Worm (Caenorhabditis elegans) whole organism, L1 larva: ENCODE data around the gene bcl-7.

Experiments
- C16A3.4 ChIP-seq: fragments of 150-350 bp; optimal IDR thresholded peaks from 2 replicates; lab custom pipeline; 2014; ENCODE audit warnings: missing biosample characterization, missing genetic modification characterization
- C34B4.2 ChIP-seq: sonication (generic microtip); optimal IDR thresholded peaks from 2 replicates; lab custom pipeline; 2017; ENCODE audit warnings: mild to moderate bottlenecking, missing genetic modification characterization, missing compliant biosample characterization
- aha-1 ChIP-seq: fragments of 150-350 bp; optimal IDR thresholded peaks from 2 replicates; lab custom pipeline; 2014; ENCODE audit warnings: missing biosample characterization, missing genetic modification characterization
- alr-1 ChIP-seq: fragments of 200-800 bp; sonication (Bioruptor generic); optimal IDR thresholded peaks from 2 replicates; lab custom pipeline; 2018; ENCODE audit warnings: borderline replicate concordance, mild to moderate bottlenecking, missing genetic modification characterization, missing compliant biosample characterization
- blmp-1 ChIP-seq: fragments of 150-350 bp; optimal IDR thresholded peaks from 2 replicates; lab custom pipeline; 2014; ENCODE audit warnings: missing biosample characterization, missing genetic modification characterization
- ceh-63 ChIP-seq: fragments of 200-800 bp; sonication (Bioruptor generic); optimal IDR thresholded peaks from 2 replicates; lab custom pipeline; 2018; ENCODE audit warnings: mild to moderate bottlenecking, missing genetic modification characterization, missing compliant biosample characterization
- ceh-88 ChIP-seq: fragments of 200-800 bp; sonication (Bioruptor generic); IDR thresholded peaks from 2 replicates; pipeline ENCODE4 v1.3.6; 2022; ENCODE audit warnings: missing genetic modification characterization, missing compliant biosample characterization
- dpl-1 ChIP-seq, 3 experiments: fragments of 150-350 bp in 2 of 3; sonication (generic microtip) in 1 of 3; optimal IDR thresholded peaks; 2 replicates each; lab custom pipeline; 2014 to 2017; ENCODE audit warnings: missing biosample characterization in 3 of 3, missing genetic modification characterization in 3 of 3, missing genetic modification reagents in 3 of 3
- dsc-1 ChIP-seq: sonication (generic microtip); optimal IDR thresholded peaks from 2 replicates; lab custom pipeline; 2016; ENCODE audit warnings: mild to moderate bottlenecking, missing genetic modification characterization, missing compliant biosample characterization
- efl-1 ChIP-seq, 4 experiments: fragments of 150-350 bp; optimal IDR thresholded peaks in 3 of 4; peaks in 1 of 4; 1 replicate in 1 of 4; 2 replicates in 3 of 4; lab custom pipeline; 2014; ENCODE audit warnings: missing biosample characterization in 2 of 4, missing genetic modification characterization in 2 of 4, missing genetic modification reagents in 2 of 4
- efl-3 ChIP-seq: fragments of 200-800 bp; sonication (Bioruptor generic); optimal IDR thresholded peaks from 2 replicates; lab custom pipeline; 2018; ENCODE audit warnings: mild to moderate bottlenecking, missing genetic modification characterization, missing compliant biosample characterization
- egl-27 ChIP-seq, 2 experiments: fragments of 150-350 bp in 1 of 2; sonication (generic microtip); optimal IDR thresholded peaks; 3 replicates each; lab custom pipeline; 2017 to 2018; ENCODE audit warnings: missing biosample characterization in 2 of 2, missing genetic modification characterization in 2 of 2, missing genetic modification reagents in 2 of 2
- elt-3 ChIP-seq, 6 experiments: fragments of 150-350 bp in 1 of 6; sonication (generic microtip); optimal IDR thresholded peaks; 2 replicates each; lab custom pipeline; 2017 to 2018; ENCODE audit warnings: missing biosample characterization in 6 of 6, missing genetic modification characterization in 6 of 6, inconsistent platforms in 1 of 6
- fkh-10 ChIP-seq: sonication (generic microtip); optimal IDR thresholded peaks from 2 replicates; lab custom pipeline; 2017; ENCODE audit warnings: missing biosample characterization, missing genetic modification reagents, missing genetic modification characterization
- fkh-4 ChIP-seq: sonication (generic microtip); optimal IDR thresholded peaks from 2 replicates; lab custom pipeline; 2016; ENCODE audit warnings: missing compliant biosample characterization, missing genetic modification characterization, borderline replicate concordance
- fos-1 ChIP-seq: fragments of 150-350 bp; optimal IDR thresholded peaks from 2 replicates; lab custom pipeline; 2014; ENCODE audit warnings: missing biosample characterization, missing genetic modification characterization
- grh-1 ChIP-seq: fragments of 200-800 bp; sonication (Bioruptor generic); IDR thresholded peaks from 2 replicates; pipeline ENCODE4 v1.3.6; 2022; ENCODE audit warnings: missing genetic modification reagents, missing genetic modification characterization, missing compliant biosample characterization
- hlh-17 ChIP-seq: fragments of 200-800 bp; sonication (Bioruptor generic); optimal IDR thresholded peaks from 2 replicates; lab custom pipeline; 2018; ENCODE audit warnings: missing genetic modification characterization, mild to moderate bottlenecking, missing compliant biosample characterization, moderate library complexity, borderline replicate concordance
- hlh-4 ChIP-seq: sonication (generic microtip); optimal IDR thresholded peaks from 2 replicates; lab custom pipeline; 2016; ENCODE audit warnings: mild to moderate bottlenecking, missing genetic modification characterization, missing compliant biosample characterization
- isw-1 ChIP-seq: fragments of 200-800 bp; sonication (Bioruptor generic); IDR thresholded peaks from 2 replicates; pipeline ENCODE4 v1.3.6; 2022; ENCODE audit warnings: missing genetic modification characterization, missing compliant biosample characterization
- jun-1 ChIP-seq: fragments of 150-350 bp; optimal IDR thresholded peaks from 2 replicates; lab custom pipeline; 2014; ENCODE audit warnings: missing biosample characterization, missing genetic modification reagents, missing genetic modification characterization
- lin-14 ChIP-seq: fragments of 200-800 bp; sonication (Bioruptor generic); optimal IDR thresholded peaks from 2 replicates; lab custom pipeline; 2018; ENCODE audit warnings: mild to moderate bottlenecking, missing genetic modification characterization, moderate library complexity, missing compliant biosample characterization
- lin-15B ChIP-seq: fragments of 150-350 bp; sonication (generic microtip); optimal IDR thresholded peaks from 3 replicates; lab custom pipeline; 2014; ENCODE audit warnings: missing biosample characterization, missing genetic modification characterization
- lin-35 ChIP-seq, 2 experiments: fragments of 150-350 bp; optimal IDR thresholded peaks; 2 replicates each; lab custom pipeline; 2014; ENCODE audit warnings: missing biosample characterization in 2 of 2, missing genetic modification characterization in 2 of 2, missing genetic modification reagents in 2 of 2
- lir-3 ChIP-seq: sonication (generic microtip); optimal IDR thresholded peaks from 2 replicates; lab custom pipeline; 2016; ENCODE audit warnings: mild to moderate bottlenecking, missing genetic modification characterization, moderate library complexity, missing compliant biosample characterization; ENCODE audit not compliant: poor library complexity
- lsy-2 ChIP-seq, 2 experiments: fragments of 150-350 bp; optimal IDR thresholded peaks; 2 replicates each; lab custom pipeline; 2014; ENCODE audit warnings: missing biosample characterization in 2 of 2, missing genetic modification characterization in 2 of 2
- mef-2 ChIP-seq: fragments of 150-350 bp; optimal IDR thresholded peaks from 2 replicates; lab custom pipeline; 2014; ENCODE audit warnings: missing biosample characterization, missing genetic modification characterization
- mep-1 ChIP-seq: fragments of 150-350 bp; optimal IDR thresholded peaks from 2 replicates; lab custom pipeline; 2014; ENCODE audit warnings: missing biosample characterization, missing genetic modification characterization
- nhr-11 ChIP-seq: fragments of 150-350 bp; optimal IDR thresholded peaks from 2 replicates; lab custom pipeline; 2014; ENCODE audit warnings: missing biosample characterization, missing genetic modification characterization
- nhr-19 ChIP-seq: fragments of 200-800 bp; sonication (Bioruptor generic); conservative IDR thresholded peaks from 2 replicates; pipeline ENCODE4 v1.3.6; 2022; ENCODE audit warnings: missing genetic modification characterization, missing compliant biosample characterization
- nhr-20 ChIP-seq: sonication (generic microtip); optimal IDR thresholded peaks from 2 replicates; lab custom pipeline; 2016; ENCODE audit warnings: mild to moderate bottlenecking, missing genetic modification characterization, missing compliant biosample characterization
- nhr-47 ChIP-seq: sonication (generic microtip); optimal IDR thresholded peaks from 2 replicates; lab custom pipeline; 2016; ENCODE audit warnings: mild to moderate bottlenecking, missing genetic modification characterization, moderate library complexity, missing compliant biosample characterization
- nhr-71 ChIP-seq: sonication (generic microtip); optimal IDR thresholded peaks from 2 replicates; lab custom pipeline; 2016; ENCODE audit warnings: mild to moderate bottlenecking, missing genetic modification characterization, moderate library complexity, missing compliant biosample characterization
- nhr-84 ChIP-seq: sonication (generic microtip); optimal IDR thresholded peaks from 2 replicates; lab custom pipeline; 2017; ENCODE audit warnings: missing biosample characterization, missing genetic modification characterization
- nhr-85 ChIP-seq: sonication (generic microtip); peaks from one replicate; lab custom pipeline; 2016; ENCODE audit warnings: missing genetic modification characterization, inconsistent platforms, missing compliant biosample characterization
- pax-3 ChIP-seq: fragments of 200-800 bp; sonication (Bioruptor generic); optimal IDR thresholded peaks from 2 replicates; lab custom pipeline; 2018; ENCODE audit warnings: mild to moderate bottlenecking, missing genetic modification characterization, moderate library complexity, missing compliant biosample characterization
- pqm-1 ChIP-seq: sonication (generic microtip); optimal IDR thresholded peaks from 3 replicates; lab custom pipeline; 2017; ENCODE audit warnings: missing biosample characterization, missing genetic modification characterization
- rnt-1 ChIP-seq: sonication (generic microtip); optimal IDR thresholded peaks from 2 replicates; lab custom pipeline; 2016; ENCODE audit warnings: mild to moderate bottlenecking, missing genetic modification characterization, moderate library complexity, missing compliant biosample characterization
- snu-23 ChIP-seq: sonication (generic microtip); optimal IDR thresholded peaks from 2 replicates; lab custom pipeline; 2016; ENCODE audit warnings: missing genetic modification characterization, missing compliant biosample characterization
- unc-62 ChIP-seq: fragments of 150-350 bp; optimal IDR thresholded peaks from 2 replicates; lab custom pipeline; 2014; ENCODE audit warnings: missing biosample characterization, missing genetic modification reagents, missing genetic modification characterization
- vab-15 ChIP-seq: sonication (generic microtip); optimal IDR thresholded peaks from 2 replicates; lab custom pipeline; 2017; ENCODE audit warnings: missing genotype, mild to moderate bottlenecking, missing genetic modification characterization, missing compliant biosample characterization
- ztf-11 ChIP-seq, 2 experiments: sonication (generic microtip); optimal IDR thresholded peaks; 2 replicates each; lab custom pipeline; 2016 to 2017; ENCODE audit warnings: missing genetic modification characterization in 2 of 2, missing biosample characterization in 1 of 2, missing compliant biosample characterization in 1 of 2
- ztf-4 ChIP-seq: fragments of 150-350 bp; optimal IDR thresholded peaks from 2 replicates; lab custom pipeline; 2014; ENCODE audit warnings: missing biosample characterization, missing genetic modification characterization

bcl-7 gene

ce11 chrIII:5922236-5922635, 3.6 kb upstream of the bcl-7 start (continued):
- no peak for TF ChIP-seq alr-1 (tag; lab: Kevin White, UChicago)
- TF ChIP-seq ztf-4 (tag; lab: Kevin White, UChicago) = no peak
- TF ChIP-seq egl-27 (tag; optimal IDR thresholded peaks at IDR 0.05; lab: Kevin White, UChicago) = no peak
- TF ChIP-seq fkh-10 = no peak
- TF ChIP-seq hlh-17 = no peak
- TF ChIP-seq lir-3 = peak; percentile 5
- TF ChIP-seq unc-62 (GFP tag; lab: Kevin White, UChicago) = no peak
- no peak for TF ChIP-seq nhr-47 (tag; lab: Kevin White, UChicago)
- no peak for TF ChIP-seq C16A3.4
- TF ChIP-seq ceh-63 = no peak

- TF ChIP-seq isw-1 (GFP tag; lab: Robert Waterston, UW) (no peak), grh-1 (GFP tag; lab: Robert Waterston, UW) (no peak), ceh-88 (GFP tag; lab: Robert Waterston, UW) (no peak), dsc-1 (tag; lab: Kevin White, UChicago) (peak; percentile 49), mef-2 (tag; lab: Kevin White, UChicago) (peak; percentile 4), unc-62 (GFP tag; lab: Kevin White, UChicago) (no peak), fos-1 (tag; lab: Kevin White, UChicago) (no peak), ceh-63 (no peak), vab-15 (tag; lab: Kevin White, UChicago) (no peak), nhr-20 (tag; lab: Kevin White, UChicago) (peak; percentile 49), mep-1 (tag; lab: Kevin White, UChicago) (no peak), efl-3 (GFP tag; lab: Kevin White, UChicago) (no peak), nhr-85 (tag; lab: Kevin White, UChicago) (peak; percentile 26), pqm-1 (tag; lab: Kevin White, UChicago) (no peak), efl-1 (optimal IDR thresholded peaks at IDR 0.05; lab: Kevin White, UChicago) (no peak), efl-1 (GFP tag; optimal IDR thresholded peaks at IDR 0.05 in 1 of 2; lab: Kevin White, UChicago) (no peak), nhr-19 (GFP tag; lab: Robert Waterston, UW) (peak; percentile 27), lsy-2 (tag; optimal IDR thresholded peaks at IDR 0.05; lab: Kevin White, UChicago) (peak in 1 of 2 experiments; percentile 34), nhr-71 (tag; lab: Kevin White, UChicago) (peak; percentile 62), lin-14 (peak; percentile 57), egl-27 (tag; optimal IDR thresholded peaks at IDR 0.05; lab: Kevin White, UChicago) (no peak), rnt-1 (tag; lab: Kevin White, UChicago) (peak; percentile 50), lin-35 (GFP tag; optimal IDR thresholded peaks at IDR 0.05; lab: Kevin White, UChicago) (no peak), nhr-84 (no peak)
- TF ChIP-seq, all 84 proteins: peak for 9
Observed at ce11 chrIII:5930659-5931058, 4.8 kb downstream of the bcl-7 start.

ce11 chrIII:5931433-5931994, 5.6 kb downstream of the bcl-7 start, which contains the start of gene EGAP1.5:
TSS of gene EGAP1.5 (plus strand) at chrIII:5931721.
- TF ChIP-seq C34B4.2 (tag; lab: Kevin White, UChicago) (no peak), efl-1 (optimal IDR thresholded peaks at IDR 0.05; lab: Kevin White, UChicago) (peak in 1 of 2 experiments; percentile 3), efl-1 (GFP tag; optimal IDR thresholded peaks at IDR 0.05 in 1 of 2; lab: Kevin White, UChicago) (no peak), ztf-11 (tag; optimal IDR thresholded peaks at IDR 0.05; lab: Kevin White, UChicago) (no peak), dpl-1 (GFP tag; optimal IDR thresholded peaks at IDR 0.05; lab: Kevin White, UChicago) (no peak), jun-1 (tag; lab: Kevin White, UChicago) (no peak), pax-3 (tag; lab: Kevin White, UChicago) (no peak), pqm-1 (tag; lab: Kevin White, UChicago) (no peak), nhr-11 (tag; lab: Kevin White, UChicago) (no peak), lsy-2 (tag; optimal IDR thresholded peaks at IDR 0.05; lab: Kevin White, UChicago) (peak in 1 of 2 experiments; percentile 5), dsc-1 (tag; lab: Kevin White, UChicago) (peak; percentile 37), lin-14 (peak; percentile 28), nhr-20 (tag; lab: Kevin White, UChicago) (peak; percentile 24), hlh-4 (no peak), lin-15B (tag; lab: Kevin White, UChicago) (no peak), vab-15 (tag; lab: Kevin White, UChicago) (no peak), aha-1 (tag; lab: Kevin White, UChicago) (no peak), blmp-1 (tag; lab: Kevin White, UChicago) (no peak), elt-3 (tag; optimal IDR thresholded peaks at IDR 0.05; lab: Kevin White, UChicago) (no peak), egl-27 (tag; optimal IDR thresholded peaks at IDR 0.05; lab: Kevin White, UChicago) (no peak), rnt-1 (tag; lab: Kevin White, UChicago) (peak; percentile 55), nhr-71 (tag; lab: Kevin White, UChicago) (peak; percentile 51), snu-23 (GFP tag; lab: Kevin White, UChicago) (peak; percentile 17), fkh-4 (no peak), hlh-17 (no peak), nhr-19 (GFP tag; lab: Robert Waterston, UW) (peak; percentile 17; the same call in 1 of the 2 replicates)
